Worm (Caenorhabditis elegans) whole organism, late embryonic: ENCODE data around the gene sup-18.

Experiments used
- ama-1 ChIP-seq: fragments of 150-350 bp; optimal IDR thresholded peaks from 2 replicates; lab custom pipeline; 2014
- ceh-31 ChIP-seq: sonication (generic microtip); optimal IDR thresholded peaks from 2 replicates; lab custom pipeline; 2016; ENCODE audit warnings: missing genetic modification characterization, missing compliant biosample characterization
- dmd-4 ChIP-seq: sonication (generic microtip); optimal IDR thresholded peaks from 2 replicates; lab custom pipeline; 2016; ENCODE audit warnings: borderline replicate concordance, missing genetic modification characterization, missing compliant biosample characterization
- dve-1 ChIP-seq: sonication (generic microtip); optimal IDR thresholded peaks from 2 replicates; lab custom pipeline; 2017; ENCODE audit warnings: antibody characterized with exemption, mild to moderate bottlenecking, missing genetic modification characterization, missing compliant biosample characterization
- ets-4 ChIP-seq: sonication (generic microtip); optimal IDR thresholded peaks from 2 replicates; lab custom pipeline; 2016; ENCODE audit warnings: missing genetic modification characterization, missing compliant biosample characterization
- hlh-30 ChIP-seq: sonication (generic microtip); optimal IDR thresholded peaks from 2 replicates; lab custom pipeline; 2017; ENCODE audit warnings: antibody characterized with exemption, missing genetic modification characterization, missing compliant biosample characterization; ENCODE audit not compliant: insufficient read depth
- pqm-1 ChIP-seq: sonication (generic microtip); optimal IDR thresholded peaks from 2 replicates; lab custom pipeline; 2016; ENCODE audit warnings: missing genetic modification characterization, missing compliant biosample characterization
- sox-4 ChIP-seq: sonication (generic microtip); optimal IDR thresholded peaks from 2 replicates; lab custom pipeline; 2017; ENCODE audit warnings: mild to moderate bottlenecking, missing genetic modification characterization, inconsistent platforms, missing compliant biosample characterization
- tbx-2 ChIP-seq: sonication (generic microtip); optimal IDR thresholded peaks from 2 replicates; lab custom pipeline; 2016; ENCODE audit warnings: missing genetic modification characterization, missing compliant biosample characterization

DNA sequence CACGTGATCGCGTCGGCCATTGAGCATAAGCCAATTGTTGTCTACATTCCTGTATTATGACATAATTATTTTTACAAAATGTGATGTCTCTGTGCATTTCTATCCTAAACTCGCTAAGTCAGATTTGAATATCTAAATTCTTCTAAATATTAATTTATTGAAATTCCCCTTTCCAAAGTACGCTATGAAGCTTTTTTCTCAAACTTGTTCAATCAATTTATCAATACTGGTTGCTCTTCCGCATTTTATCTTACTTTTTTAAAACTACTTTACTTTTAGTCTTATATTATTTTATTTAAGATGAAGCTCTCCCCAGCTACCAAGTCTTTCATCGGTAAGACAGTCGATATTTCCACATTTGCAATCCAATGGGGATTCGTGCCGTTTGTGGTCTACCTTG is 19.4 kb downstream of the sup-18 start, which contains the start of gene tomm-7:
- no peak for TF ChIP-seq pqm-1 (tag; lab: Kevin White, UChicago)
- no peak for TF ChIP-seq ceh-31 (tag; lab: Kevin White, UChicago)
- no peak for TF ChIP-seq dmd-4 (tag; lab: Kevin White, UChicago)
- no peak for TF ChIP-seq dve-1 (tag; lab: Kevin White, UChicago)
- no peak for TF ChIP-seq ets-4 (tag; lab: Kevin White, UChicago)
- no peak for TF ChIP-seq sox-4
- TF ChIP-seq ama-1 = no peak
- TF ChIP-seq tbx-2 (tag; lab: Kevin White, UChicago) = no peak
- no peak for TF ChIP-seq hlh-30 (tag; lab: Kevin White, UChicago)
